Fruit fly (Drosophila melanogaster) whole organism, adult: Measurements from ENCODE around the gene BuGZ.

Source experiments
- CG11617 ChIP-seq: fragments of 200-800 bp; sonication (Bioruptor generic); optimal IDR thresholded peaks from 2 replicates; lab custom pipeline; 2017; ENCODE audit warnings: mild to moderate bottlenecking, missing biosample characterization, missing genetic modification reagents, missing genetic modification characterization
- CG12768 ChIP-seq: fragments of 200-800 bp; sonication (Bioruptor generic); optimal IDR thresholded peaks from 2 replicates; lab custom pipeline; 2017; ENCODE audit warnings: missing biosample characterization, missing genetic modification characterization, mild to moderate bottlenecking, moderate library complexity, missing genetic modification reagents
- CG14711 ChIP-seq: fragments of 200-800 bp; sonication (Bioruptor generic); optimal IDR thresholded peaks from 2 replicates; lab custom pipeline; 2018; ENCODE audit warnings: missing biosample characterization, mild to moderate bottlenecking, missing genetic modification characterization, moderate library complexity
- CG1620 ChIP-seq: fragments of 200-800 bp; sonication (Bioruptor generic); optimal IDR thresholded peaks from 2 replicates; lab custom pipeline; 2016; ENCODE audit warnings: missing biosample characterization, missing genetic modification characterization
- CG33017 ChIP-seq: fragments of 200-800 bp; sonication (Bioruptor generic); optimal IDR thresholded peaks from 2 replicates; lab custom pipeline; 2018; ENCODE audit warnings: missing biosample characterization, mild to moderate bottlenecking, missing genetic modification characterization, moderate library complexity
- CG5204 ChIP-seq: fragments of 200-800 bp; sonication (Bioruptor generic); optimal IDR thresholded peaks from 2 replicates; lab custom pipeline; 2016; ENCODE audit warnings: missing biosample characterization, missing genetic modification characterization
- CG7045 ChIP-seq: fragments of 200-800 bp; sonication (Bioruptor generic); optimal IDR thresholded peaks from 2 replicates; lab custom pipeline; 2017; ENCODE audit warnings: missing biosample characterization, mild to moderate bottlenecking, missing genetic modification characterization
- CG7101 ChIP-seq: fragments of 200-800 bp; sonication (Bioruptor generic); optimal IDR thresholded peaks from 2 replicates; lab custom pipeline; 2018; ENCODE audit warnings: missing biosample characterization, mild to moderate bottlenecking, missing genetic modification characterization, moderate library complexity
- Clk ChIP-seq: fragments of 200-800 bp; sonication (Bioruptor generic); optimal IDR thresholded peaks from 2 replicates; lab custom pipeline; 2017; ENCODE audit warnings: missing biosample characterization, missing genetic modification characterization
- Crg-1 ChIP-seq: fragments of 200-800 bp; sonication (Bioruptor generic); optimal IDR thresholded peaks from 2 replicates; lab custom pipeline; 2016; ENCODE audit warnings: missing biosample characterization, missing genetic modification characterization
- Hr96 ChIP-seq: fragments of 200-800 bp; sonication (Bioruptor generic); optimal IDR thresholded peaks from 2 replicates; lab custom pipeline; 2016; ENCODE audit warnings: missing biosample characterization, missing genetic modification characterization
- Mnt ChIP-seq: fragments of 200-800 bp; sonication (Bioruptor generic); optimal IDR thresholded peaks from 2 replicates; lab custom pipeline; 2016; ENCODE audit warnings: missing biosample characterization, mild to moderate bottlenecking, missing genetic modification characterization
- bab1 ChIP-seq: fragments of 200-800 bp; sonication (Bioruptor generic); optimal IDR thresholded peaks from 3 replicates; lab custom pipeline; 2019; ENCODE audit warnings: missing biosample characterization, mild to moderate bottlenecking, missing genetic modification characterization, moderate library complexity
- cic ChIP-seq: fragments of 200-800 bp; sonication (Bioruptor generic); optimal IDR thresholded peaks from 2 replicates; lab custom pipeline; 2017; ENCODE audit warnings: missing biosample characterization, mild to moderate bottlenecking, missing genetic modification characterization, moderate library complexity
- cnc ChIP-seq, 2 experiments: fragments of >200 bp; optimal IDR thresholded peaks; 2 replicates each; lab custom pipeline; 2017
- kay ChIP-seq: fragments of 200-800 bp; sonication (Bioruptor generic); peaks from one replicate; lab custom pipeline; 2016; ENCODE audit warnings: missing biosample characterization, missing genetic modification characterization, borderline replicate concordance
- ovo ChIP-seq: fragments of 200-800 bp; sonication (Bioruptor generic); optimal IDR thresholded peaks from 2 replicates; lab custom pipeline; 2016; ENCODE audit warnings: missing biosample characterization, missing genetic modification characterization
- pad ChIP-seq: fragments of 200-800 bp; sonication (Bioruptor generic); optimal IDR thresholded peaks from 3 replicates; lab custom pipeline; 2017; ENCODE audit warnings: missing biosample characterization, missing genetic modification characterization, mild to moderate bottlenecking, moderate library complexity, missing genetic modification reagents
- tj ChIP-seq: fragments of 200-800 bp; sonication (Bioruptor generic); optimal IDR thresholded peaks from 3 replicates; lab custom pipeline; 2017; ENCODE audit warnings: missing biosample characterization, mild to moderate bottlenecking, missing genetic modification characterization, moderate library complexity
- toe ChIP-seq: fragments of 200-800 bp; sonication (Bioruptor generic); optimal IDR thresholded peaks from 2 replicates; lab custom pipeline; 2016; ENCODE audit warnings: missing biosample characterization, missing genetic modification characterization

BuGZ gene

dm6 chr2L:16787548-16787947 is 44.3 kb downstream of the BuGZ start:
- TF ChIP-seq CG12768 (GFP tag; lab: Kevin White, UChicago) (no peak), toe (no peak), CG33017 (no peak), ovo (GFP tag; lab: Kevin White, UChicago) (no peak), Hr96 (GFP tag; lab: Kevin White, UChicago) (no peak), Crg-1 (GFP tag; lab: Kevin White, UChicago) (no peak)

- TF ChIP-seq cnc (optimal IDR thresholded peaks at IDR 0.05; lab: Kevin White, UChicago) (no peak), kay (GFP tag; lab: Kevin White, UChicago) (peak; percentile 2), cic (GFP tag; lab: Kevin White, UChicago) (no peak), toe (no peak)
These were observed 45.7 kb downstream of the BuGZ start for dm6 chr2L:16788885-16789284.

- TF ChIP-seq CG5204 (GFP tag; lab: Kevin White, UChicago), result no peak
- TF ChIP-seq CG7045 (GFP tag; lab: Kevin White, UChicago), result no peak
- no peak for TF ChIP-seq Hr96 (GFP tag; lab: Kevin White, UChicago)
- TF ChIP-seq kay (GFP tag; lab: Kevin White, UChicago), result no peak
- no peak for TF ChIP-seq toe
- no peak for TF ChIP-seq CG14711
- TF ChIP-seq pad (GFP tag; lab: Kevin White, UChicago), result no peak
- no peak for TF ChIP-seq CG7101 (tag; lab: Kevin White, UChicago)
- no peak for TF ChIP-seq Crg-1 (GFP tag; lab: Kevin White, UChicago)
These were observed 46.7 kb downstream of the BuGZ start for dm6 chr2L:16789880-16790279.

- TF ChIP-seq toe (no peak), kay (GFP tag; lab: Kevin White, UChicago) (no peak), Mnt (GFP tag; lab: Kevin White, UChicago) (peak; percentile 6), pad (GFP tag; lab: Kevin White, UChicago) (no peak), cnc (optimal IDR thresholded peaks at IDR 0.05; lab: Kevin White, UChicago) (no peak), Clk (no peak), Hr96 (GFP tag; lab: Kevin White, UChicago) (no peak), CG7045 (GFP tag; lab: Kevin White, UChicago) (no peak), CG33017 (no peak), cic (GFP tag; lab: Kevin White, UChicago) (peak; percentile 5)
These were observed 47.6 kb downstream of the BuGZ start, which contains the start of gene Cyt-b5-r for dm6 chr2L:16790671-16791270. TSS of gene Cyt-b5-r (minus strand) at chr2L:16790721.

DNA sequence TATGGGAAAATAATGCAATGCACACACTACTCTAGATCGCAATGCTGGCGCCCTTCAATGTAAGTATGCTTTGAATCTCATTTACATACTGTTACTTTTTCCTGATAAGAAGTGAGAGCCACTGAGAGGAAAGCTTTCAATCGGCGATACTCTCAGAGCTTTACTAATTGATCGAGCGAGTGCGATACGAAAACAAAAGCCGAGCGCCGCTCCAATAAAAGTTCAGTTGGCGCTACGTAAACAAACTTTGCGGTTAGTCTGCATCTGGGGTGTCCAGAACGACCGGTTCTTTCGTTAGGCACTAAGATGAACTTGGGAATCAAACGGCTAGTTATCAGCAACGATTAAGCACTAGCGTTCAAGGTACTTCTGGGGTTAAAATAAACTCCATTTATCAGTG is 48.1 kb downstream of the BuGZ start, which contains the start of gene CG17928:
CG17928 (plus strand) TSS at position 224 of the 400 bp plus-strand sequence.
- TF ChIP-seq toe, result no peak
- peak; percentile 74 for TF ChIP-seq kay (GFP tag; lab: Kevin White, UChicago)

dm6 chr2L:16793970-16794369 is 50.8 kb downstream of the BuGZ start, which contains the start of gene Ugt37C2:
TSS of gene Ugt37C2 (plus strand) at chr2L:16794211.
- TF ChIP-seq kay (GFP tag; lab: Kevin White, UChicago) (no peak), Clk (no peak), CG33017 (no peak), Hr96 (GFP tag; lab: Kevin White, UChicago) (no peak), ovo (GFP tag; lab: Kevin White, UChicago) (no peak), tj (GFP tag; lab: Kevin White, UChicago) (no peak), Crg-1 (GFP tag; lab: Kevin White, UChicago) (no peak), CG14711 (no peak), cic (GFP tag; lab: Kevin White, UChicago) (no peak), CG5204 (GFP tag; lab: Kevin White, UChicago) (no peak), CG7045 (GFP tag; lab: Kevin White, UChicago) (no peak), CG1620 (no peak), cnc (optimal IDR thresholded peaks at IDR 0.05; lab: Kevin White, UChicago) (no peak)

DNA sequence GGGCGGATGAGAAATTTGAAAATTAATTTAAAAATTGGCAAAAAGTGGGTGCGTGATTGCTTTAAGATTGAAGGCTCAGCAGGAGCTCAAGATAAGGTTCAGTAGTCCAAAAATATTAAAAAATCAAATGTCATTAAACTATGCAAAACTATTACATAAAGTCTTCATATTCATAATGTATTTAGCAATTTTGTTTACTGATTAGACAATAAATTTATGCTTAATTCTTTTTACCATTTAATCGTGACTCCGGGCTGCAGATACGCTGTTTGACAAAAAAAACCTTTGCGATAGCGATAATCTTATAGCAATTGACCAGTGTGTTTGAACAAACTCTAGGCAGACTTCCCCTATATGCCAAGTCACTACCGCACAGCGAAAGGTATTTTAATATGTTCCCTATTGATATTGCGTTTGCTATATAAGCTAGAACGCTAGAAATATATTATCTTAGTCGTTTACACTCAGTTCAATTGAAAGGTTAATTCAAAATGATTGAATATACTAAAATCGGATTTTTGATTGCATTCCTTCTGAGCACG is 53.0 kb downstream of the BuGZ start, which contains the start of gene Ugt37E1:
Ugt37E1 (plus strand) TSS at position 492 of the 542 bp plus-strand sequence.
- no peak for TF ChIP-seq Crg-1 (GFP tag; lab: Kevin White, UChicago)
- TF ChIP-seq kay (GFP tag; lab: Kevin White, UChicago), result peak; percentile 58

DNA sequence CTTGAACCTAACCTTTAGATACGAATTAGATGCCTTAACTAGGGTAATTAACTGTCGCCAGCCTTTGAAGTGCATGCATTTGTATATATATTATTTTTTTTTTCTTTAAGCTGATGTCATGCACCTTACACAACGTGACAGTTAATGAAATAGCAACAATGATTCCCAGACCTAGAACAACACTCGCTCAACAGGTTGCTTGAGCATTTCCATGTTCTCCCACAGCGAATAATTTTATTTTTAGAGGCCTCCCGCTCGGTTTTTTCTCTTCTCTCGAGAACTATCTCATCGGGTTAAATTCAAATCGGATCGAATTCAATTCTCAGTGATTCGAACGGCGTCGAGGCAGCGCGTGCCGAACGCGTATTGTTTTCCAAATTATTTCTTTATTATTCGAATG is 55.5 kb downstream of the BuGZ start, which contains the start of gene Ugt37D1:
Ugt37D1 (plus strand) TSS at position 321 of the 400 bp plus-strand sequence.
- TF ChIP-seq CG11617 (GFP tag; lab: Kevin White, UChicago) (no peak), bab1 (GFP tag; lab: Kevin White, UChicago) (no peak), Hr96 (GFP tag; lab: Kevin White, UChicago) (no peak), tj (GFP tag; lab: Kevin White, UChicago) (no peak), cic (GFP tag; lab: Kevin White, UChicago) (no peak), CG14711 (no peak), CG33017 (peak; percentile 33), CG1620 (no peak), toe (no peak), cnc (optimal IDR thresholded peaks at IDR 0.05; lab: Kevin White, UChicago) (peak in 1 of 2 experiments; percentile 42), Mnt (GFP tag; lab: Kevin White, UChicago) (peak; percentile 7), CG5204 (GFP tag; lab: Kevin White, UChicago) (no peak), CG7101 (tag; lab: Kevin White, UChicago) (no peak), kay (GFP tag; lab: Kevin White, UChicago) (peak; percentile 90), CG12768 (GFP tag; lab: Kevin White, UChicago) (no peak), Crg-1 (GFP tag; lab: Kevin White, UChicago) (no peak), CG7045 (GFP tag; lab: Kevin White, UChicago) (peak; percentile 11), ovo (GFP tag; lab: Kevin White, UChicago) (no peak), Clk (no peak), pad (GFP tag; lab: Kevin White, UChicago) (no peak)
